Fruit fly (Drosophila melanogaster) whole organism, adult: ENCODE data around the gene CG44261.

Experiments used
- Clk ChIP-seq: fragments of 200-800 bp; sonication (Bioruptor generic); optimal IDR thresholded peaks from 2 replicates; lab custom pipeline; 2017; ENCODE audit warnings: missing biosample characterization, missing genetic modification characterization
- pad ChIP-seq: fragments of 200-800 bp; sonication (Bioruptor generic); optimal IDR thresholded peaks from 3 replicates; lab custom pipeline; 2017; ENCODE audit warnings: missing biosample characterization, missing genetic modification characterization, mild to moderate bottlenecking, moderate library complexity, missing genetic modification reagents

dm6 chr3R:9376789-9377188, 31.2 kb downstream of the CG44261 start:
- TF ChIP-seq pad (no peak), Clk (GFP tag; lab: Kevin White, UChicago) (no peak)
